Worm (Caenorhabditis elegans): ENCODE data around the gene C18F10.2.

C18F10.2 gene

DNA sequence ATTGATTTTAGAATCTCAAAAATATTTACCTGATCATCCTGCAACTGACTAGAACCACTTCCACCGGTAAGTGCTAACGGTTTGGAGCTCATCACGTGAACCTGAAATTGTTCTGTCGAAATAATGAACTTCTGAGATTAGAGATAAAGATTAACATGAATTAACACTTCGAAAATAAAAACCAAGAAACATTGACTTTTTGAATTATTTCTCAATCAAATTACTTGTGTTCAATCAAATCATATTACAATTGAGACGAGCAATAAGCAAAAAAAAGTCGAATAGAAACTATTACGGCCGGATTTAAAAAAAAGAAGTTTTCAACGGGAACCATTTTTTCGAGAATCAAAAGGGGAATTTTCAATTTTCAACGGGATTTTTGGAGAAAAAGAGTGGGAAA, 27.2 kb upstream of the C18F10.2 start, which contains the start of gene bcas-2:
TSS of gene bcas-2 (minus strand) at position 101 of the 400 bp plus-strand sequence.
- TF ChIP-seq peb-1 (tag; optimal IDR thresholded peaks at IDR 0.05) (no peak), zag-1 (tag; optimal IDR thresholded peaks at IDR 0.05) (no peak), F13H6.1 (tag; optimal IDR thresholded peaks at IDR 0.05) (no peak), nhr-21 (tag; optimal IDR thresholded peaks at IDR 0.05) (no peak), mdl-1 (tag; optimal IDR thresholded peaks at IDR 0.05) (no peak), nhr-6 (tag; optimal IDR thresholded peaks at IDR 0.05) (no peak), ztf-4 (tag; optimal IDR thresholded peaks at IDR 0.05) (no peak), nhr-25 (tag; optimal IDR thresholded peaks at IDR 0.05) (no peak), lin-11 (tag; optimal IDR thresholded peaks at IDR 0.05) (no peak), alr-1 (tag; optimal IDR thresholded peaks at IDR 0.05) (no peak), fos-1 (tag; optimal IDR thresholded peaks at IDR 0.05) (no peak), ceh-16 (tag; optimal IDR thresholded peaks at IDR 0.05) (no peak), nhr-10 (tag; optimal IDR thresholded peaks at IDR 0.05) (no peak), unc-62 (GFP tag; optimal IDR thresholded peaks at IDR 0.05) (no peak), nhr-77 (tag; optimal IDR thresholded peaks at IDR 0.05) (no peak)

DNA sequence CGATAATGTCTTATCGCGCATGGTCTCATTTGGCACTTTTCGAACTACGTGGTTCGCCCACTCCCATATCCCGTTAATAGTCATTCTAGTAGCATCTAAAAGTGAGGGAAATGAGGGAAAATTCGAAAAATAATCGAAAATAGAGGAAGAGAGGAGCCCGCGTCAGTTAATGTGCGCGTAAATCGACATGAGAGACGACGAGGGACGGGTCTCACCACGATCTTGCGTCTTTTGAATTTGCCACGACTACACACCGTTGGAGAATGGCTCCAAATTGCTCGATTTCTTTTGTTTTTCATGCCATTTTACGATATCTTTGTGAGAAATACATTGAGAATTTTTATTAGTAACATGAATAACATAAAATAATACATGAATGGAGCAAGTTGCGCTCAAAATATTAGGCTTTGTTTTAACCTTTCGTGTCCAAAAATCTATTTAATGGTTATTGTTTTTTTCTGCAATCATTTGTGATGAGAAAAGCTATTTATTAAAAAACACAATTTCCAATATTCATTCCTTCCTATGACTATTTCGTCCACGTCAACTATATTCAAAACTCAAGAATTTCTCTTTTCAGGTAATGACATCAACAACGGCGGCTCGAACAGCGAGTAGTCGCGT, 24.8 kb upstream of the C18F10.2 start, which contains the start of the genes gen-1 and stt-3:
TSS of gene gen-1 (minus strand) at position 95 of the 624 bp plus-strand sequence.
TSS of gene stt-3 (plus strand) at position 574 of the 624 bp plus-strand sequence.
- TF ChIP-seq crh-2 (tag; optimal IDR thresholded peaks at IDR 0.05) (peak; percentile 86), skn-1 (tag; optimal IDR thresholded peaks at IDR 0.05) (no peak), nhr-129 (tag; optimal IDR thresholded peaks at IDR 0.05) (peak; percentile 43), C34F6.9 (tag; optimal IDR thresholded peaks at IDR 0.05) (peak; percentile 18)

DNA sequence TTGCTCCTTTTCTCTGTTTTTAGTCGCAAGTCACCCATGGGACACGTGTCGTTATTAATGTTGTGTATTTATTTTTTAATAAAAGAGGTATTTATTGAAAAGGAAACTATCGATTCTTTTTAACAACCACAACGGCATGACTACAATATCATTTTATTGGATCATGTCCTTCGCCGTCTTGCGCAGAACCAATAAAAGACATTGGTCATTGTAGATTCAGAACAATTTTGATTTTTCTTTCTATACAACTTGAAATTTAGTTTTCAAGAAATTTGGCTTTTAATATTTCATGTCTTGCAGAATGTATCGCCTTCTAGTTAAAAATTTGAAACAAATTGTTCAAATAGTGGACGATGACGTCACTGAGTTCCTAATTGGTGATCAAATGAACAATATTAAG, 21.5 kb upstream of the C18F10.2 start, which contains the start of gene amdh-1:
TSS of gene amdh-1 (plus strand) at position 301 of the 400 bp plus-strand sequence.
- TF ChIP-seq ZK546.5 (tag; optimal IDR thresholded peaks at IDR 0.05) (no peak), mab-5 (tag; optimal IDR thresholded peaks at IDR 0.05) (no peak), nhr-23 (tag; optimal IDR thresholded peaks at IDR 0.05) (no peak), ceh-16 (tag; optimal IDR thresholded peaks at IDR 0.05) (no peak), nhr-6 (tag; optimal IDR thresholded peaks at IDR 0.05) (no peak), peb-1 (tag; optimal IDR thresholded peaks at IDR 0.05) (no peak), sem-4 (tag; optimal IDR thresholded peaks at IDR 0.05) (no peak), nhr-21 (tag; optimal IDR thresholded peaks at IDR 0.05) (no peak), C34F6.9 (tag; optimal IDR thresholded peaks at IDR 0.05) (no peak), nhr-129 (tag; optimal IDR thresholded peaks at IDR 0.05) (no peak), aly-2 (tag; optimal IDR thresholded peaks at IDR 0.05) (no peak), nhr-77 (tag; optimal IDR thresholded peaks at IDR 0.05) (no peak), egl-27 (tag; optimal IDR thresholded peaks at IDR 0.05) (no peak)

DNA sequence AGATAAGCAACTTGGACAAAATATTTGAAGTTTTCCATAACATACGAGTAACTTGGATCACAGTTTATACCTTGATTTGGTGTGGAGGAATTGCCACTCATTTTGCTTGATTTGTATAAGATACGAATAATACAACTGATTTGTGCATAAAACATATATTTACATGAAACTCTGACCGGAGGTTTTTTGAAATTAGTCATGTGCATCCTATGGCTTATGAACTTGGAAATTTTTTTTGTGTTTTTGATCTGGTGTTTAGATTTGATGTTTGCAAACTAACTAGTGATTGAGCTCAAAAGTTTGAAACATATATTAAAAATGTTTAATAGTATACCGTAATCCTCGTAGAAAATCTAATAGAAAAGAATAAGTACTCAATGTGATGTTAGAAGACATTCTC, 18.2 kb upstream of the C18F10.2 start, which contains the start of gene srg-8:
TSS of gene srg-8 (minus strand) at position 101 of the 400 bp plus-strand sequence.
- TF ChIP-seq peb-1 (tag; optimal IDR thresholded peaks at IDR 0.05) (no peak), blmp-1 (tag; optimal IDR thresholded peaks at IDR 0.05; ENCODE audit: insufficient read depth) (no peak), nhr-6 (tag; optimal IDR thresholded peaks at IDR 0.05) (no peak), nhr-11 (tag; optimal IDR thresholded peaks at IDR 0.05) (no peak), ceh-82 (tag; optimal IDR thresholded peaks at IDR 0.05) (no peak), snpc-4 (tag; optimal IDR thresholded peaks at IDR 0.05) (no peak), unc-62 (GFP tag; optimal IDR thresholded peaks at IDR 0.05) (no peak), lin-39 (tag; optimal IDR thresholded peaks at IDR 0.05) (no peak), mbf-1 (tag; optimal IDR thresholded peaks at IDR 0.05) (no peak), nhr-21 (tag; optimal IDR thresholded peaks at IDR 0.05) (no peak), nhr-10 (tag; optimal IDR thresholded peaks at IDR 0.05) (no peak), nhr-25 (tag; optimal IDR thresholded peaks at IDR 0.05) (no peak), elt-3 (tag; optimal IDR thresholded peaks at IDR 0.05) (no peak)

DNA sequence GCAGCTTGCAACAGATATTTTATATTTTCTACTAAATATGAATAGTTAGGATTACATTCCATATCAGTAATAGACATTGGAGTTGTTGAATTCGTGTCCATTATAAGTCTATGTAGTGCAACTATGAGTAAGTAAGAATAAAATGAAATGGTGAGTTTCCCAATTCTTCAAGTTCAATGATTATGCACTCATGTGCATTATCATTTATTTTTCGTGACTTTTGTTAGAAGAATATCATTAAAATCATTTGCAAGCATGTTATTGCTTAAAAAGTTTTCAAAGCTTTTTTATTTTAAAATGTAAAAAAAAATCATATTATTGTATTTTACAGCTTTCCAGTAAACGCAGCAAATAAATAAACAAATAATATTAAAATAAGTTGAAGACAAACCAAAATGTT, 16.3 kb upstream of the C18F10.2 start, which contains the start of gene srg-9:
TSS of gene srg-9 (minus strand) at position 101 of the 400 bp plus-strand sequence.
- TF ChIP-seq ztf-11 (tag; optimal IDR thresholded peaks at IDR 0.05): no peak
- TF ChIP-seq nhr-21 (tag; optimal IDR thresholded peaks at IDR 0.05): no peak
- TF ChIP-seq lin-11 (tag; optimal IDR thresholded peaks at IDR 0.05): no peak
- TF ChIP-seq F13H6.1 (tag; optimal IDR thresholded peaks at IDR 0.05): no peak
- no peak for TF ChIP-seq crh-2 (tag; optimal IDR thresholded peaks at IDR 0.05)
- no peak for TF ChIP-seq nhr-237 (tag; optimal IDR thresholded peaks at IDR 0.05)
- TF ChIP-seq nhr-23 (tag; optimal IDR thresholded peaks at IDR 0.05): no peak
- no peak for TF ChIP-seq nhr-12 (tag; optimal IDR thresholded peaks at IDR 0.05)
- TF ChIP-seq snpc-4 (tag; optimal IDR thresholded peaks at IDR 0.05): no peak
- no peak for TF ChIP-seq lin-13 (GFP tag; optimal IDR thresholded peaks at IDR 0.05)
